Worm (Caenorhabditis elegans): Measurements from ENCODE around the gene gtf-2A2.
A peak's percentile ranks its signal among the peaks of the same experiment; 100 is the strongest.

gtf-2A2 gene

DNA sequence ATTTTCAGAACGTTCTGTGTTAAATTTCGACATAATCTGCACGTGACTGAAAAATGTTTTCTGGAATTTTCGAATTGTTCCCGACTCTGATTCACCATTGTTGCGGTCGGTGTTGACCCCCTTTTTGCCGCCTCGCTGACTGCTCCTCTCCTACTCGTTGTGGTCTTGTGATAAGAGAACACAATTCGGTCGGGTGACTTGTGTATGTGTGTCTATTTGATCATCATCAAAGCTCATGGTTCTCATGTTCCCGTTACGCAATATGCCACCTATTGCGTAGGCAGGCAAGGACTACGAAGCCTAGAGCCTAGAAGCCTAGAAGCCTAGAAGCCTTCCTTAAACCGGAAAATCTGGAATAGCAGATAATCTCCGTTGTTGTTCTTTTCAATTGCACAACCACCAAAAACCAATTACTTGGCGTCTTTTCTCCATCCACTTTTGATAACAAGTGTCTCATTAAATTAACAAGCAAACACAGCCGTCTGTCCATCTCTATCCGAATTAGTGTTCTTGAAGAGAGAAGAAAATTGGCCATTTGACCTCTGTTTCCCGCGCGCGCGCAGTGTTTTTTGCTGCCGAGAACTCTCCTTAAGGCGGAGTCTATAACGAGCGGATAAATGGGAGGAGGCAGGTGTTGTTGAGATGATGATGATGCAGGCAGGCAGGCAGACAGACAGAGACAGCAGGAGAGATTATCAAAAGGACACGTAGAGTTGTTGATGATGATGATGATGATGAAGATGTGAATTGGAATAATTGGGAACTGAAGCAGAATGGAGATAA, 9.7 kb upstream of the gtf-2A2 start (continued):
- TF ChIP-seq sup-37 (GFP tag; optimal IDR thresholded peaks at IDR 0.05) (peak; percentile 1), nhr-90 (tag; optimal IDR thresholded peaks at IDR 0.05; ENCODE audit: poor library complexity) (peak; percentile 54), lsy-2 (tag; optimal IDR thresholded peaks at IDR 0.05) (peak; percentile 37 to 41), dpl-1 (GFP tag; optimal IDR thresholded peaks at IDR 0.05) (peak; percentile 54 to 66 (median 58)), irx-1 (tag; optimal IDR thresholded peaks at IDR 0.05) (peak; percentile 51), C16A3.4 (tag; optimal IDR thresholded peaks at IDR 0.05) (peak; percentile 23), tbx-2 (tag; optimal IDR thresholded peaks at IDR 0.05) (peak; percentile 41), lin-35 (GFP tag; optimal IDR thresholded peaks at IDR 0.05) (peak; percentile 52 to 75), nhr-76 (tag; optimal IDR thresholded peaks at IDR 0.05) (no peak), hpl-2 (GFP tag; optimal IDR thresholded peaks at IDR 0.05) (peak; percentile 61), lin-15B (tag; optimal IDR thresholded peaks at IDR 0.05) (no peak), elt-3 (tag; optimal IDR thresholded peaks at IDR 0.05) (peak in 3 of 6 experiments; percentile 4 to 10 (median 7)), hlh-17 (GFP tag; optimal IDR thresholded peaks at IDR 0.05; ENCODE audit: borderline replicate concordance) (no peak), skn-1 (tag; optimal IDR thresholded peaks at IDR 0.05) (peak; percentile 73), ceh-8 (GFP tag; optimal IDR thresholded peaks at IDR 0.05) (no peak), pqm-1 (tag; optimal IDR thresholded peaks at IDR 0.05) (no peak), lir-3 (tag; optimal IDR thresholded peaks at IDR 0.05; ENCODE audit: poor library complexity) (no peak), pax-3 (tag; optimal IDR thresholded peaks at IDR 0.05) (peak; percentile 17), sptf-1 (tag; optimal IDR thresholded peaks at IDR 0.05) (no peak), nhr-19 (GFP tag; conservative IDR thresholded peaks at IDR 0.05) (peak; percentile 64), jun-1 (tag; optimal IDR thresholded peaks at IDR 0.05) (peak; percentile 76), zag-1 (tag; optimal IDR thresholded peaks at IDR 0.05) (no peak), ztf-11 (tag; optimal IDR thresholded peaks at IDR 0.05) (no peak), mep-1 (tag; optimal IDR thresholded peaks at IDR 0.05) (peak; percentile 47), ceh-88 (GFP tag; IDR thresholded peaks at IDR 0.05) (no peak), mab-9 (GFP tag; IDR thresholded peaks at IDR 0.05) (no peak), unc-98 (GFP tag; IDR thresholded peaks at IDR 0.05) (no peak), grh-1 (GFP tag; IDR thresholded peaks at IDR 0.05) (peak; percentile 27; the same call in 1 of the 2 replicates), rnt-1 (tag; optimal IDR thresholded peaks at IDR 0.05) (peak; percentile 42), swsn-7 (tag; optimal IDR thresholded peaks at IDR 0.05) (peak; percentile 34), tlp-1 (tag; optimal IDR thresholded peaks at IDR 0.05) (no peak), nhr-84 (tag; optimal IDR thresholded peaks at IDR 0.05) (no peak), unc-130 (tag; optimal IDR thresholded peaks at IDR 0.05) (peak; percentile 68), ets-5 (GFP tag; IDR thresholded peaks at IDR 0.05) (no peak), mdl-1 (tag; optimal IDR thresholded peaks at IDR 0.05) (peak in 1 of 2 experiments; percentile 66), unc-86 (tag; optimal IDR thresholded peaks at IDR 0.05) (no peak), efl-3 (GFP tag; optimal IDR thresholded peaks at IDR 0.05) (no peak), lin-39 (tag; optimal IDR thresholded peaks at IDR 0.05) (no peak), hlh-4 (tag; optimal IDR thresholded peaks at IDR 0.05) (no peak), ztf-4 (tag; optimal IDR thresholded peaks at IDR 0.05) (no peak), egl-13 (tag; optimal IDR thresholded peaks at IDR 0.05) (no peak), sox-4 (tag; optimal IDR thresholded peaks at IDR 0.05) (no peak), aly-2 (tag; optimal IDR thresholded peaks at IDR 0.05) (no peak), aha-1 (tag; optimal IDR thresholded peaks at IDR 0.05) (no peak), ceh-90 (tag; optimal IDR thresholded peaks at IDR 0.05) (peak; percentile 2), vab-15 (tag; optimal IDR thresholded peaks at IDR 0.05) (no peak), snpc-4 (tag; optimal IDR thresholded peaks at IDR 0.05) (peak; percentile 25), unc-30 (tag; optimal IDR thresholded peaks at IDR 0.05) (no peak), alr-1 (tag; optimal IDR thresholded peaks at IDR 0.05; ENCODE audit: borderline replicate concordance) (no peak), dsc-1 (tag; optimal IDR thresholded peaks at IDR 0.05) (no peak), fkh-10 (GFP tag; optimal IDR thresholded peaks at IDR 0.05) (no peak)

All from whole organism, L1 larva.